Worm (Caenorhabditis elegans): ENCODE results near the gene W02A2.8.

Gene W02A2.8

DNA sequence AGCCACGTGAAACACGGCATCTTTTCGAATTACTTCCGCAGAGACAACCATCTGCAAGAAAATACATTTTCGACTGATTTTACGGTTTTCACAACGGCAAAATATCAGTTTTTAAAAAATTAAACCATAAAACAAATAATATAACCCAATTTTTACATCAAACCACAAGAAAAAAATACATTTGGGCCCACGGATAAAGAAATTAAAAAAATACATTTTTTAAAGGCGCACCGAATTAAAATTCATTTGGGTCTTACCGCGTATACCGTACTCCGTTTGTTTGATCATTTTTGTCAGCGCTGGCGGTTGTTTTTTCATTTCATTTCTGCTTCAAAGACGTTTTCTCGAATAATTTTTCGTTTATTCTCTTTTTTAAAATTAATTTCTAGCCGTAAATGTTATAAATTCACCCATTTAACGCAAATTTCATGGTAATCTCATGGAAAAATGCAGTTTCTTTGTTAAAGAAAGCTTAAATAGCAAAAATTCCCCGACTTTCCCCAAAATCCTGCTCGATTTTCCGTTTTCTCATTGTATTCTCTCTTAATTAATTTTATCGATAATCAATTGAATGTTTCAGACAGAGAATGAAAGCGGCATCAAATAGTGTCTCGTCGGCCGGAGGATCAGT lies 5.1 kb downstream of the W02A2.8 start, which contains the start of the genes rec-8 and mex-5:
rec-8 (minus strand) TSS at position 51 of the 631 bp plus-strand sequence.
mex-5 (plus strand) TSS at position 581 of the 631 bp plus-strand sequence.
- TF ChIP-seq ceh-39 (tag; optimal IDR thresholded peaks at IDR 0.05): no peak
- peak; percentile 74 for TF ChIP-seq lsy-2 (tag; optimal IDR thresholded peaks at IDR 0.05)
- no peak for TF ChIP-seq ces-1 (GFP tag; optimal IDR thresholded peaks at IDR 0.05)

DNA sequence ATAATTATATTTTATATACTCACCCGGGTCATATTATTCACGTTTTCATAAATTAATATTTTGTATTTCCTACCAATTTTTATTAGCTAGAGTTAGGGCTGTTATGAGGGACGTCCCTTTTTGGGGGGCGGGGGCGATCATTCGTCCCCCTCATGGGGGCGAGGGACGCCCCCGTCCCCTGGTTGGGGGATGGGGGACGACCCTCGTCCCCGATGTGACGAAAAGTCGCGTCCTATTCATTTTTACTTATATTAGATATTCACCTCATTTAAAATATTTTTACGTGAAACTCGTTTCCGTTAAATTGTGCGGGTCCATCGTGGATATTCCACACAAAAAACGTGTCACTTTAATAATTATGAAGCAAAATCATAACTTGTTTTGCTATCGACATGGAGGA lies 9.8 kb downstream of the W02A2.8 start, which contains the start of gene W02A2.12:
W02A2.12 (minus strand) TSS at position 240 of the 400 bp plus-strand sequence.
- TF ChIP-seq hlh-1 (tag; optimal IDR thresholded peaks at IDR 0.05) (no peak), cnd-1 (tag; optimal IDR thresholded peaks at IDR 0.05) (no peak), elt-1 (tag; optimal IDR thresholded peaks at IDR 0.05; ENCODE audit: borderline replicate concordance, insufficient read depth) (no peak), nhr-237 (tag; optimal IDR thresholded peaks at IDR 0.05) (no peak), mab-5 (tag; optimal IDR thresholded peaks at IDR 0.05) (no peak)

DNA sequence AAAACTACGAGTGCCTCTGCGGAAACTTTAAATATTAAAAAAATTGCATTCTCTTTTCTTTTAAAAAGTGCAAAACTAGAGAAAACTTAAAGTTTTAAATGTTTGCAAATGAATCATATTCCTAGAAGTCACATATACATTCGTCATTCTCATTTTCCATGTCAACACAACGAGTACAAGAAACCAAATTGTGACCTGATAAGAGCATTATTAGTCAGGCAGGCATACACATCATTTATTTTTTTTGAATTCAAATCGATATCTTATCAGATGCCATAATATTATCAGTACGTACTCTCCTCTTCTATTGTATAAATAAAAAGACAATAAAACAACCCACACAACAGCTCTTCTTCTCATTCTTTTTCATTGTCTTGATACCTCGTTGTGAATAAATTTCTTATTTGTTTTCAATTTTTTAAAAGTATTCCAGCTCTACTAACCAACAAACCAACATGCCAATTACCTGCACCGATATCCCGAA lies 11.1 kb downstream of the W02A2.8 start, which contains the start of gene W02A2.9:
W02A2.9 (plus strand) TSS at position 434 of the 484 bp plus-strand sequence.
- no peak for TF ChIP-seq elt-3 (tag; optimal IDR thresholded peaks at IDR 0.05)
- TF ChIP-seq zip-8 (tag; optimal IDR thresholded peaks at IDR 0.05): no peak
- no peak for TF ChIP-seq pha-4 (tag; optimal IDR thresholded peaks at IDR 0.05)
- no peak for TF ChIP-seq tbx-8 (GFP tag; optimal IDR thresholded peaks at IDR 0.05)
- no peak for TF ChIP-seq ceh-43 (GFP tag; optimal IDR thresholded peaks at IDR 0.05)
- TF ChIP-seq sem-2 (GFP tag; optimal IDR thresholded peaks at IDR 0.05): no peak
- TF ChIP-seq unc-39 (tag; optimal IDR thresholded peaks at IDR 0.05): no peak
- TF ChIP-seq nhr-12 (tag; optimal IDR thresholded peaks at IDR 0.05): no peak
- no peak for TF ChIP-seq lin-13 (tag; optimal IDR thresholded peaks at IDR 0.05)
- no peak for TF ChIP-seq ceh-83 (GFP tag; optimal IDR thresholded peaks at IDR 0.05)
- TF ChIP-seq mep-1 (tag; optimal IDR thresholded peaks at IDR 0.05): no peak

DNA sequence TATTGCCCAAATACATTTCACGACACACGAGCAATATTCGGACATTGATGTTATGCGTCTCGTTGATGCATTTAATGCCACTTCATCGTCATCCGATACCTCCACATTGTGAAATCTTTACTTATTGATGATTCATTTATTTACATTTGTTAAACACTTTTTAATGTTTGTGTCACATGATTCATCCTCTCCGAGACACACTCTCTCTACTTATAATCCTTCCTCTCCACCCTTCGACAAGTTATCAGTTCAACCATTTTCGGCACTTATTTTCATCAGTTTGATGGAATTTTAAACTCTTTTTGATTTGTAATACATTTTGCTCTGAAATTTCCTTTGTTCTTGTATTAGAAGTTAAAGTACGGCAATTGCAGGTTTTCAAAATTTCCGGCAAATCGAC lies 12.3 kb downstream of the W02A2.8 start:
- TF ChIP-seq tbx-8 (GFP tag; optimal IDR thresholded peaks at IDR 0.05) (no peak), nhr-76 (tag; optimal IDR thresholded peaks at IDR 0.05) (no peak), sptf-1 (tag; optimal IDR thresholded peaks at IDR 0.05) (no peak), mep-1 (tag; optimal IDR thresholded peaks at IDR 0.05) (no peak), mls-2 (tag; optimal IDR thresholded peaks at IDR 0.05) (no peak)

DNA sequence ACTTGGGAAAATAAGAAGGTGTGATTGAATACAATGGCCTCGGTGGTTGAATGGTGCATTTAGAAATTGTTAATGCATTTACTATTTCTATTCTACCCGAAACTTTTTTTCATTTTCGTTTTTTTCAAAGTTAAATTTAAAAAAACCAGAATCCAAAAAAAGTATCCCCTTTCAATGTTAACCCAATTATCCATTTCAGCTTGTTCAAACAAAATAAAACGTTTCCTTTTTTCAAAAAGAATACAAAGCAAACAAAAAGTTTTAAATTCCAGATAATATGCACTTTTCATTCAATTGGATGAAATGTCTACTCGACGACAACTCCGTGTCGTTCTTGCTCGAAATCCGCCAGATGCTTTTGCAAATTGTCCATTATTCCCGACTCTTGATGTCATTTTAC lies 15.8 kb downstream of the W02A2.8 start, which contains the start of gene W02A2.5:
W02A2.5 (plus strand) TSS at position 301 of the 400 bp plus-strand sequence.
- TF ChIP-seq ztf-11 (tag; optimal IDR thresholded peaks at IDR 0.05): no peak
- TF ChIP-seq elt-3 (tag; optimal IDR thresholded peaks at IDR 0.05): no peak
- TF ChIP-seq sem-2 (GFP tag; optimal IDR thresholded peaks at IDR 0.05): no peak
- TF ChIP-seq nhr-12 (tag; optimal IDR thresholded peaks at IDR 0.05): no peak
- no peak for TF ChIP-seq pha-4 (tag; optimal IDR thresholded peaks at IDR 0.05)
- TF ChIP-seq M03D4.4 (tag; optimal IDR thresholded peaks at IDR 0.05): no peak
- TF ChIP-seq mep-1 (tag; optimal IDR thresholded peaks at IDR 0.05): no peak
- no peak for TF ChIP-seq nhr-76 (tag; optimal IDR thresholded peaks at IDR 0.05)

DNA sequence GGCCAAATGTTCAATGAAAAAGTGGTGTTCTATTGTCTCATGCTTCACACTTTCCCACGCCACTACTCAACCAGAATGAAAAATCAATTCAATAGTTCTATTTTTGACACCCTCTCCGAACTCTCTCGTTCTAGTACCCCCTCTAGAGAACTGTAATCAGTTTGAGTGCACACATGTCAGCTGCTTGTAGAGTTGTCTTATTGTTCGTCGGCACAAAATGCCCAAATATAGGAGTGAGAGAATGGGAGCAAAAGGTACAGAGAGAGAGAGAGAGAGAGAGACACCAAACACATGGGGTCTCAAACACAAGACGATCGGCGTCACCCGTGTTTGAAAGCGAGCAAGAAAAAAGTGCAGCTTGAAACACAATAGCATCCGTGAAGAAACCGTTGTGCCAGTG lies 24.1 kb downstream of the W02A2.8 start:
- TF ChIP-seq flh-1 (GFP tag; optimal IDR thresholded peaks at IDR 0.05): no peak
- TF ChIP-seq ceh-43 (GFP tag; optimal IDR thresholded peaks at IDR 0.05): no peak
- no peak for TF ChIP-seq ceh-39 (tag; optimal IDR thresholded peaks at IDR 0.05)
- no peak for TF ChIP-seq lsy-2 (tag; optimal IDR thresholded peaks at IDR 0.05)
- no peak for TF ChIP-seq sem-2 (GFP tag; optimal IDR thresholded peaks at IDR 0.05)
- no peak for TF ChIP-seq elt-3 (tag; optimal IDR thresholded peaks at IDR 0.05)
- no peak for TF ChIP-seq ham-2 (GFP tag; optimal IDR thresholded peaks at IDR 0.05)
- no peak for TF ChIP-seq mls-2 (tag; optimal IDR thresholded peaks at IDR 0.05)

DNA sequence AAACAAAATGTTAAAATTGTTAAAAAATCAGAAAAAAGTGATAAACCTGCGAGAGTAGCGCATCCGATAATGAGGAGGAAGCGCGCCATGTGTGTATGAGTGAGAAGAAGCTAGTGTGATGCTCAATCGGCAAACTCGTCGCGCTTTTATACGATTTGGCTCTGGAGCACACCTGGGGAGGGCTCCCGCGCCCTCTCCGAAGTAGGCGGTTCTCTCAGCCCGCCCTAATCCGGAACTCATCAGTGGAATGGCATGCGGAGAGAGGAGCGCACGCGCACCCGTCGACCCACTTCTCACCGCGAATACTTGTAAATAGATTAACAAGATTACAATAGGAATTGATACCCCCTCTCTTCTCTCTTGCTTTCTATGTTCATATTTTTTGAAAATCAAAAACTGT lies 27.1 kb downstream of the W02A2.8 start, which contains the start of gene pqn-74:
pqn-74 (minus strand) TSS at position 122 of the 400 bp plus-strand sequence.
- TF ChIP-seq sem-2 (GFP tag; optimal IDR thresholded peaks at IDR 0.05) (no peak), pha-4 (tag; optimal IDR thresholded peaks at IDR 0.05) (no peak), mab-5 (tag; optimal IDR thresholded peaks at IDR 0.05) (no peak), elt-1 (tag; optimal IDR thresholded peaks at IDR 0.05; ENCODE audit: borderline replicate concordance, insufficient read depth) (no peak), sptf-1 (tag; optimal IDR thresholded peaks at IDR 0.05) (no peak), ceh-39 (tag; optimal IDR thresholded peaks at IDR 0.05) (no peak), ceh-83 (GFP tag; optimal IDR thresholded peaks at IDR 0.05) (no peak), flh-1 (GFP tag; optimal IDR thresholded peaks at IDR 0.05) (no peak)

Data from whole organism, mixed stage, embryonic.